Worm (Caenorhabditis elegans) whole organism, early embryonic: ENCODE results near the gene R04A9.6.
A peak's percentile ranks its signal among the peaks of the same experiment; 100 is the strongest.

ENCODE experiments used
- B0310.2 ChIP-seq: sonication (generic microtip); optimal IDR thresholded peaks from 2 replicates; lab custom pipeline; 2016; ENCODE audit warnings: mild to moderate bottlenecking, missing genetic modification characterization, missing compliant biosample characterization
- F13C5.2 ChIP-seq: sonication (generic microtip); optimal IDR thresholded peaks from 2 replicates; lab custom pipeline; 2017; ENCODE audit warnings: mild to moderate bottlenecking, missing genetic modification characterization, inconsistent platforms, missing compliant biosample characterization
- aly-1 ChIP-seq: sonication (generic microtip); optimal IDR thresholded peaks from 2 replicates; lab custom pipeline; 2016; ENCODE audit warnings: missing genetic modification characterization, missing compliant biosample characterization
- ama-1 ChIP-seq: fragments of 150-350 bp; optimal IDR thresholded peaks from 2 replicates; lab custom pipeline; 2014
- ceh-13 ChIP-seq: fragments of 200-800 bp; sonication (Bioruptor generic); optimal IDR thresholded peaks from 2 replicates; lab custom pipeline; 2018; ENCODE audit warnings: mild to moderate bottlenecking, missing genetic modification characterization, missing compliant biosample characterization
- ceh-36 ChIP-seq: sonication (generic microtip); optimal IDR thresholded peaks from 2 replicates; lab custom pipeline; 2016; ENCODE audit warnings: missing genetic modification characterization, inconsistent platforms, missing compliant biosample characterization
- ets-7 ChIP-seq: sonication (generic microtip); optimal IDR thresholded peaks from 2 replicates; lab custom pipeline; 2016; ENCODE audit warnings: missing genotype, missing genetic modification characterization, missing compliant biosample characterization
- flt-1 ChIP-seq: fragments of 200-800 bp; sonication (Bioruptor generic); IDR thresholded peaks from 2 replicates; pipeline ENCODE4 v1.3.6; 2022; ENCODE audit warnings: missing genetic modification characterization, missing compliant biosample characterization
- hmbx-1 ChIP-seq: sonication (generic microtip); optimal IDR thresholded peaks from 2 replicates; lab custom pipeline; 2016; ENCODE audit warnings: mild to moderate bottlenecking, missing genetic modification characterization, missing compliant biosample characterization
- hmg-4 ChIP-seq: fragments of 200-800 bp; sonication (Bioruptor generic); optimal IDR thresholded peaks from 2 replicates; lab custom pipeline; 2018; ENCODE audit warnings: mild to moderate bottlenecking, missing genetic modification characterization, missing compliant biosample characterization
- hnd-1 ChIP-seq: sonication (generic microtip); optimal IDR thresholded peaks from 2 replicates; lab custom pipeline; 2016; ENCODE audit warnings: missing genetic modification characterization, missing compliant biosample characterization
- pes-1 ChIP-seq: fragments of 200-800 bp; sonication (Bioruptor generic); IDR thresholded peaks from 2 replicates; pipeline ENCODE4 v1.3.6; 2022; ENCODE audit warnings: missing genetic modification reagents, missing genetic modification characterization, missing compliant biosample characterization
- scrt-1 ChIP-seq: fragments of 200-800 bp; sonication (Bioruptor generic); IDR thresholded peaks from 2 replicates; pipeline ENCODE4 v1.3.6; 2022; ENCODE audit warnings: missing genetic modification characterization, missing compliant biosample characterization
- sea-1 ChIP-seq: fragments of 200-800 bp; sonication (Bioruptor generic); conservative IDR thresholded peaks from 2 replicates; pipeline ENCODE4 v1.3.6; 2022; ENCODE audit warnings: missing genetic modification characterization, missing compliant biosample characterization
- tbx-11 ChIP-seq: fragments of 200-800 bp; sonication (Bioruptor generic); IDR thresholded peaks from 2 replicates; pipeline ENCODE4 v1.3.6; 2022; ENCODE audit warnings: missing genetic modification characterization, missing compliant biosample characterization
- tbx-37 ChIP-seq: fragments of 200-800 bp; sonication (Bioruptor generic); conservative IDR thresholded peaks from 2 replicates; pipeline ENCODE4 v1.3.6; 2022; ENCODE audit warnings: missing genetic modification reagents, missing genetic modification characterization, missing compliant biosample characterization
- tra-4 ChIP-seq: sonication (generic microtip); optimal IDR thresholded peaks from 2 replicates; lab custom pipeline; 2017; ENCODE audit warnings: missing genetic modification characterization, missing compliant biosample characterization

Gene R04A9.6

DNA sequence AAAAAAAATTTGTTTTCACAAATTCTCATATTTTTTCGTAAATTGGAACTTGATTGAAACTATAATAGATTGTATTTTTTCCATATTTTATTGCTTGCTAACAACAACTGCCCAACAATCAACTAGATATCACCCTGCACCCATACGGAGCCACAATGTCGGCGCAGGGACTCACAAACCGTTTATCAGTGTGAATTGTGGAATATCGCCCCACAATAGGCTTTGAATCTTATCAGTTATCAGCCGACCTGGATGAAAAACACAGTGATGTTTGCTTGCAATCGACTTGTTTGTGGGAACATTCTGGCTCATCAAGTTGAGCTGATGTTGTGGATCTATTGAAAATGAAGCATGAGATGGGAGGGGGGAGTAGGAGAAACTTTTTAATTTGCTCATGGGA, 41.7 kb downstream of the R04A9.6 start:
- TF ChIP-seq tra-4 (tag; lab: Kevin White, UChicago) (no peak), ceh-13 (GFP tag; lab: Kevin White, UChicago) (no peak), ceh-36 (tag; lab: Kevin White, UChicago) (no peak), sea-1 (GFP tag; lab: Robert Waterston, UW) (no peak), flt-1 (no peak), hmg-4 (GFP tag; lab: Kevin White, UChicago) (no peak), ama-1 (lab: Kevin White, UChicago) (no peak), hmbx-1 (no peak), pes-1 (GFP tag; lab: Robert Waterston, UW) (no peak)

DNA sequence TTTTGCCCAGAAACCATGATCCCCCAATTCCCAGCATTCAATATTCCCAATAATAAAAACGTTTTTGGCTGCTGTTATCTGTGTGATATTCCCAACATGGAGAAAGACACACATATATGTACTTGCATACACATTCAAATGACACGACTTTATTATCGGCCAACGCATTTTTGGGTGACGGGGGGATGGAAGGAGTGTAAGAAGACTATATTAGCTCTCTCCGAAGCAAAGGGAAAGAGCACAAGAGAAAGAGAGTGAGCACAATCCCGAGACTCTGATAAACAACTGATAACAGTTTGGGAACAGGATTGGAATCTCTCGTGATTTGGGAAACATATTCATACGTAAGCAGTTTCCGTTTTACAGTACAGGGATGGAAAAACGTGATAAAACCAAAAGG, 43.1 kb downstream of the R04A9.6 start:
- no peak for TF ChIP-seq hmg-4 (GFP tag; lab: Kevin White, UChicago)
- no peak for TF ChIP-seq B0310.2 (tag; lab: Kevin White, UChicago)
- TF ChIP-seq hnd-1 (tag; lab: Kevin White, UChicago) = no peak
- no peak for TF ChIP-seq ets-7 (tag; lab: Kevin White, UChicago)
- no peak for TF ChIP-seq tra-4 (tag; lab: Kevin White, UChicago)
- no peak for TF ChIP-seq ceh-36 (tag; lab: Kevin White, UChicago)
- TF ChIP-seq scrt-1 (GFP tag; lab: Robert Waterston, UW) = no peak
- no peak for TF ChIP-seq hmbx-1
- no peak for TF ChIP-seq tbx-37 (GFP tag; lab: Robert Waterston, UW)
- TF ChIP-seq F13C5.2 = no peak
- TF ChIP-seq tbx-11 = no peak
- TF ChIP-seq flt-1 = no peak
- TF ChIP-seq ceh-13 (GFP tag; lab: Kevin White, UChicago) = no peak
- no peak for TF ChIP-seq pes-1 (GFP tag; lab: Robert Waterston, UW)
- TF ChIP-seq ama-1 (lab: Kevin White, UChicago) = no peak
- no peak for TF ChIP-seq aly-1 (tag; lab: Kevin White, UChicago)
- no peak for TF ChIP-seq sea-1 (GFP tag; lab: Robert Waterston, UW)

DNA sequence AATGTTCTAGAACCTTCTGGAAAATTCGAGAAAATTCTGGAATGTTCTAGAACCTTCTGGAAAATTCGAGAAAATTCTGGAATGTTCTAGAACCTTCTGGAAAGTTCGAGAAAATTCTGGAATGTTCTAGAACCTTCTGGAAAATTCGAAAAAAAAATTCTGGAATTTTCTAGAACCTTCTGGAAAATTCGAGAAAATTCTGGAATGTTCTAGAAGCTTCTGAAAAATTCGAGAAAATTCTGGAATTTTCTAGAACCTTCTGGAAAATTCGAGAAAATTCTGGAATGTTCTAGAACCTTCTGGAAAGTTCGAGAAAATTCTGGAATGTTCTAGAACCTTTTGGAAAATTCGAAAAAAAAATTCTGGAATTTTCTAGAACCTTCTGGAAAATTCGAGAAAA, 46.1 kb downstream of the R04A9.6 start:
- TF ChIP-seq pes-1 (GFP tag; lab: Robert Waterston, UW) = peak; percentile 21; the same call in 1 of the 2 replicates

DNA sequence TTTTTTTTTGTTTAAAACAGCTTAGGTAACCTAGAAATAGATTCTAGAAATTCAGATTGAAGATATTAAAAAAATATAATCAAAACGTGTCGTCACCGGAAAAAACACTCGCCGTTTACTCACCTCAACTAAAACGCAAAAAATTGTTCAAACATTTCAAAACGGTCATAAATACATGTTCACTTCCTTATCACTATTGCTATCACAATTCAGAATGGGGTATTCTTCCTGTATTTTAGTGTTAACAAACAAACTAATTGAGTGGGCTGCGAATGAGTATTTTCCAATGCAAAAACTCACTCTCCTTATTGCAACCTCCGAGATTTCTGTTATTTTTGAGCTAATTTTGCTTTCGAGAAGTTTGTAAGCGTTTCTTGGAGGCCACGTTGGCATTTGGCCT, 52.5 kb downstream of the R04A9.6 start, which contains the start of gene F52D1.2:
F52D1.2 (minus strand) TSS at position 393 of the 400 bp plus-strand sequence.
- TF ChIP-seq hmbx-1 (no peak), tbx-37 (GFP tag; lab: Robert Waterston, UW) (no peak), ceh-36 (tag; lab: Kevin White, UChicago) (no peak), aly-1 (tag; lab: Kevin White, UChicago) (no peak), tra-4 (tag; lab: Kevin White, UChicago) (no peak)
